Worm (Caenorhabditis elegans) whole organism, L2 larva: Measurements from ENCODE around the gene F59B2.14.

Experiments used
- Y55F3AM.14 ChIP-seq: fragments of 200-800 bp; sonication (Bioruptor generic); optimal IDR thresholded peaks from 2 replicates; lab custom pipeline; 2018; ENCODE audit warnings: mild to moderate bottlenecking, missing genetic modification characterization, missing compliant biosample characterization
- aly-2 ChIP-seq: fragments of 150-350 bp; optimal IDR thresholded peaks from 2 replicates; lab custom pipeline; 2014; ENCODE audit warnings: missing biosample characterization, missing genetic modification characterization
- ceh-16 ChIP-seq: fragments of 150-350 bp; optimal IDR thresholded peaks from 2 replicates; lab custom pipeline; 2014; ENCODE audit warnings: missing biosample characterization, missing genetic modification characterization
- ceh-82 ChIP-seq: fragments of 150-350 bp; optimal IDR thresholded peaks from 2 replicates; lab custom pipeline; 2014; ENCODE audit warnings: missing biosample characterization, missing genetic modification characterization
- egl-27 ChIP-seq: sonication (generic microtip); optimal IDR thresholded peaks from 3 replicates; lab custom pipeline; 2017; ENCODE audit warnings: missing biosample characterization, missing genetic modification reagents, missing genetic modification characterization
- fos-1 ChIP-seq: fragments of 150-350 bp; optimal IDR thresholded peaks from 2 replicates; lab custom pipeline; 2014; ENCODE audit warnings: missing biosample characterization, missing genetic modification characterization
- nhr-77 ChIP-seq: fragments of 150-350 bp; optimal IDR thresholded peaks from 2 replicates; lab custom pipeline; 2014; ENCODE audit warnings: missing biosample characterization, missing genetic modification characterization
- skn-1 ChIP-seq: sonication (generic microtip); optimal IDR thresholded peaks from 2 replicates; lab custom pipeline; 2017; ENCODE audit warnings: missing biosample characterization, missing genetic modification characterization
- unc-55 ChIP-seq: fragments of 150-350 bp; sonication (generic microtip); optimal IDR thresholded peaks from 3 replicates; lab custom pipeline; 2014; ENCODE audit warnings: missing biosample characterization, missing genetic modification reagents, missing genetic modification characterization
- unc-62 ChIP-seq: fragments of 150-350 bp; optimal IDR thresholded peaks from 2 replicates; lab custom pipeline; 2014; ENCODE audit warnings: missing biosample characterization, missing genetic modification reagents, missing genetic modification characterization
- ztf-1 ChIP-seq: fragments of 200-800 bp; sonication (Bioruptor generic); conservative IDR thresholded peaks from 2 replicates; pipeline ENCODE4 v1.3.6; 2022; ENCODE audit warnings: missing genetic modification characterization, missing compliant biosample characterization

DNA sequence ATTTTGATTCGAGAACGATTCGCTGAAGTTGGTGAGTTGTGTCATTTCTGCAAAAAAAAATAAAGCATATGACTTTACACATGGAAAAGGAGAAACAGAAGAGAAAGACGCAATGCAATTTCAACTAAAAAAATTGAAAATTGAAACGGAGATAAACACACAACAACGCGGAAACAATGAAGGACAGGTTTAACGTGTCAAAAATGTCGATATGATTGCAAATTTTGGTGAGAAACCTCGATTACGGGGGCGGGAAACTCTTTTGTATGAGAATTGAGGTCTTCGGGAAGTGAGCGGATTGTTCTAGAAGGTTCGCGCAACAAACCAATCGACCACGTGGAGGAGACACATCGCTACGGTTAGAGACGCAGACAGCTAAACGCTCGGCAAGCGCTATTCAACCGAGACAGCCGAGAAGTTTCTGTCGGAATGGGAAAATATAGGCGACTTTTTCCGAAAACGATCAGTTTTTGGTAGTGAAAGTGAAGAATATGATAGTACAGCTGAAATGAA is 31.4 kb upstream of the F59B2.14 start, which contains the start of gene R107.5:
- peak; percentile 36 for TF ChIP-seq skn-1
- TF ChIP-seq fos-1 (tag; lab: Kevin White, UChicago) = peak; percentile 91
- TF ChIP-seq ztf-1 (GFP tag; lab: Robert Waterston, UW) = peak; percentile 97
- TF ChIP-seq Y55F3AM.14 = peak; percentile 95
- TF ChIP-seq ceh-16 = peak; percentile 13
- TF ChIP-seq egl-27 (tag; lab: Kevin White, UChicago) = peak; percentile 82
- no peak for TF ChIP-seq ceh-82 (tag; lab: Kevin White, UChicago)
- no peak for TF ChIP-seq aly-2 (tag; lab: Kevin White, UChicago)
- peak; percentile 80 for TF ChIP-seq unc-55 (GFP tag; lab: Kevin White, UChicago)
- peak; percentile 73 for TF ChIP-seq unc-62 (GFP tag; lab: Kevin White, UChicago)
- TF ChIP-seq nhr-77 = no peak
